Worm (Caenorhabditis elegans) whole organism, dauer: ENCODE results near the gene fkb-1.

ENCODE experiments used
- unc-62 ChIP-seq: sonication (generic microtip); optimal IDR thresholded peaks from 2 replicates; lab custom pipeline; 2017; ENCODE audit warnings: missing biosample characterization, missing genetic modification reagents, missing genetic modification characterization

The fkb-1 gene

DNA sequence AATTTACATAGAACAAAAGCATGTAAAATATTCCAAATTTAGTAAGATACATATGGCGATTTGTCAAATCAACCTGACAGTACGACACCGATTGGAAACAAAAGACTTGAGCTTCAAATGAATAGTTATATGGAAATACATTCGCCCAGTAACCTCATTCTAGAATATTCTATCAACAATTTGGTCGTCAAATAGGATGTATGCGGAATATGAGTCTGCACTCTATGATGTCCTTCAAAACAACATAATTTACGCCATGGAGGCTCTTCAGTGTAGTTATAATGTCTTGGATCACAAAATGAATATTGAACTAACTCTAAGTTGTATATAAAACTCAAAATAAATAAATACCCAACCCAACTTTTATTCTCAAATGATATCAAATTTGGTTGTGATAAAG lies 9.7 kb upstream of the fkb-1 start:
- TF ChIP-seq unc-62 (GFP tag; lab: Kevin White, UChicago), result no peak

DNA sequence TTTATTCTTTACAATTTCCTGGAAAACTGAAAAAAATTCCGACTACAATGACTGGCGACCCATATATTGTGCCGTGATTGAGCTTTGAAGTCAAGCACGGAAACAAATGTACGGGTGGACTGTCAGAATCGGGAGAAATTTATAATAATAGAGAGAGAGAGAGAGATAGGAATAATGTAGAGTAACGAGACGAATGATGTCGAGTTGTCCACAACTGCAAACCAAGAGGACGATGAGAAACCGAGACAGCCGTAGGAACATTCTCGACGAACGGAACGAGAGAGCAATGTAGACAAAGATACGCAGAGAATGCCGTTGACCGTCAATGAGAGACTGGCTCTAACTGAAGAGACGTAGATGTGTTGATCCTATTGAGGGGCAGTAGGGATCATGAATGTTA lies 8.8 kb upstream of the fkb-1 start:
- TF ChIP-seq unc-62 (GFP tag; lab: Kevin White, UChicago), result no peak

DNA sequence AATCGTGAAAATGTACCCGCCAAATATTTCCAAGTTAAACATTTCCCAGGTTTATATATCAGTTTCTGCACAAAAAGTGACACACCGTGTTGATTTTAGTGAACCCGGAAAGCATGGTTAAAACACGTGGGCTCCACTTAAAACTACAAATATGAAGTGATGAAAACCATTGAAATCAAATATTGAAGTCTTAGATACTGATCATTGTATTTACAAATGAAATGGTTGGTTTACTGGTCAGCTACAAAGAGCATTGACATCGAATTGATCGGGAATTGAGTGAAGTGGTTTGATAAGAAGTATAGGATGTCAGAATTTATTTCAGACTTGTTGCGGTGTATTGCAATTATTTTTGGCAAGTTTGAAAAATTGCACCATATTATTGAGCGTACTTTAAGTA lies 7.0 kb upstream of the fkb-1 start, which contains the start of gene hrg-5:
Gene hrg-5 (minus strand): TSS at position 17 of the 400 bp plus-strand sequence.
- TF ChIP-seq unc-62 (GFP tag; lab: Kevin White, UChicago), result no peak

DNA sequence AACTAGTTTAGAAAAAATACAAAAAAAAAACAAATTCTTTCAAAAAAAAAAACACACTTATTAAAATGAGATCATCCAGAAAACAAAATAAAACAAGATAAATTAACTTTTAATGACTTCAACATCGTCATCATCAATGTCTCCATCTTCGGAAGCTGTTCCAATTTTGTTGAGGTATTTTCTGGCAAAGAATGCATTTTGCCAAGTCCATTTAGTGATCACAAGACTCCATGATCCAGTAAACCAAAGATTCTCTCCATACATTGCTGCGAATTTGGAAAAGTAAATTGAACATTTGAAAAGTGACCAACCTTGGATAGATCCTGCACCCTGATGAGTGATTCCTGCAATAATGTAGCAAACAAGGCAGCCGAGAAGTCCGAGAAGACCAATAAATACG lies 6.3 kb upstream of the fkb-1 start:
- TF ChIP-seq unc-62 (GFP tag; lab: Kevin White, UChicago), result no peak

DNA sequence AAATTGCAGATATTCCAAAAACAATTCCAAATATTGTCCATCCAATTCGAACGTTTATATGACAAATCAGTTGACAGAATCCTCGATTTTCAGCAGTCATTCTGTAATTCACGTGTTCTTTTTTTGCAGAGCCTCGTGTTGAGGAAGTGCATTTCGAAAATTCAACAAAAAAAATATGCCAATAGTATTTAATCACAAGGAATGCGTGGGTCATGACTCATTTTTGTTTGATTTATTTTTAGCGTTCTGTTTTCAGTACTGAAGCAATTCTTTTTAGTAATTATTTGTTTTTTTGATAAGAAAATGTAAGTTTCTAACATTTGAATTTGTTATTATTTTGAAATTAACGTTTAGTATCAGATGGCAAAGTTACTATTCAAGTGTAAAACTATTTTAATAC lies 5.5 kb upstream of the fkb-1 start, which contains the start of gene hrg-4:
Gene hrg-4 (minus strand): TSS at position 101 of the 400 bp plus-strand sequence.
- no peak for TF ChIP-seq unc-62 (GFP tag; lab: Kevin White, UChicago)

DNA sequence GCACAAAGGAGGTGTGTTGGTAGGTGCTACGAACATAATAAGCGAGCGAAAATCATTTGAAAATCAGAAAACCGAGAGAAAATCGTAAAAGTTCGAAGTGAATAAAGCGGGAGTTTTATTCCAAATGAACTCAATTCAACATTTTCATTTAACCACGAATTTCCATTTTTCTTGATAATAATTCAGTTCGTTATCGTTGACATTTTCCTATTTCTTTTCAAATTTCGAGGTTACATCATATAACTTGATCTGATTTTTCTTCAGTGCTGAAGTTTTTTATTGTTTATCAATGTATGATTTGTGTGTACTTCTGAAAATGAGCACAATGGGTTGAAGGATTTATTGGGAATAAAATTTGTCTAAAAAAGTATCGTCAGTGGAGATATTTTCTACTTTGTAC lies 4.7 kb upstream of the fkb-1 start:
- TF ChIP-seq unc-62 (GFP tag; lab: Kevin White, UChicago), result no peak

ce11 chrIV:11032288-11032687 lies 4.1 kb upstream of the fkb-1 start, which contains the start of gene hrg-6:
Gene hrg-6 (plus strand): TSS chrIV:11032588.
- TF ChIP-seq unc-62 (GFP tag; lab: Kevin White, UChicago), result no peak

- no peak for TF ChIP-seq unc-62 (GFP tag; lab: Kevin White, UChicago)
Measured at ce11 chrIV:11037118-11037719, 837 bp downstream of the fkb-1 start.

DNA sequence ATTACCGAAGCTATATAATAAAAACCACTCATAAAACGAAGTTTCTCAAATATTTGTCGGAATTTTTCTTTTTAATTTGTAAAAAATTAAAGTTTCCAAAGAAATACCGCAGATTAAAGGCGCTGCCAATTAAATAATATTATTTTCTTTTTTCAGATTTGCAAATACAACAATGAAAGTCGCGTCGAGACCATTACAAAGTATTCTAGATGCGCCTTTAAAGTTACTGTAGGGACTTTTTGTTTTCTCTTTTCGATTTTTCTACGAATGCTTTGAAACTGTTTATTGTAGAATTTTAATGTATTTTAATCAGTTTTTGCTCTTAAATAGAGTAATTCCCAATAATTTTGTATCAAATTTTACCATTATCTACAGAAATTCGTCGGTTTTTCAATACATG lies 1.8 kb downstream of the fkb-1 start:
- no peak for TF ChIP-seq unc-62 (GFP tag; lab: Kevin White, UChicago)

- no peak for TF ChIP-seq unc-62 (GFP tag; lab: Kevin White, UChicago)
Measured at ce11 chrIV:11038618-11038664, 2.1 kb downstream of the fkb-1 start, which contains the start of gene kdin-1. Gene kdin-1 (plus strand): TSS chrIV:11038655.

DNA sequence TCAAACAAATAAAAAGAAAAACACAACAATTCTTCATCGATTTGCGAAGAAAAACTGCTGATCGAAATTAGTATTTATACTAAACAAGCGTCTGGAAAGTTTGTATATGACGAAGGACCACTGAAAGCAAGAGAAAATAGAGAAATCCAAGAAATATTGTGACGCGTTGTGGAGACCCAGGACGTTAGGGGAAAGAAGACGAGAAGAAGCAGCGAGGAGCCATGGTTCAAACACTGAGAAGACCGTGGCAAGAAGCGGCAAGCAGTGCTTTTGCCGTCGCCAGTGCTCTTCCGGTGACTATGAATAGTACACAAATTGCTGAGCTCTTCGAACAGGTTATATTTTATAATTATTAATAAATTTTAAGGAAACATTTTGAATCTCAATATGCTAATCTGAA lies 2.3 kb downstream of the fkb-1 start:
- TF ChIP-seq unc-62 (GFP tag; lab: Kevin White, UChicago), result no peak

DNA sequence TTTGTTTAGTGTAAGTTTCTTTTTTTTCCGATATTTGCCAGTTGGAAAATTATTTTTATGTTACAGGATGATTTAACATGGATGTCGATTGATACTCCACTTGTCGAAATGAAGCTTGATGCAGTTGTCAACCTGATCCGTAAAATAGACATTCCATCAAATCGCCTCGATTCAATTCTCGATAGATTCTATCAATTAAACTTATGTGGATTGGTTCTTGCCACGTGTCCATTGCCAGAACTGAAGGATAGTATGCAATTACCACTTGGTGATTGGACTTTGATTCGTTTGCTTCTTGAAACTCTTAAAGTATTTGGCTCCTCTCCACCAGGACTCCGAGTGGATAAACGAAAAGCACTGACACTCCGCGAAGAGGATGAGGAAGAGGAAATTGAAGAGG lies 8.0 kb downstream of the fkb-1 start:
- TF ChIP-seq unc-62 (GFP tag; lab: Kevin White, UChicago), result no peak

- no peak for TF ChIP-seq unc-62 (GFP tag; lab: Kevin White, UChicago)
Measured at ce11 chrIV:11048871-11049270, 12.5 kb downstream of the fkb-1 start, which contains the start of gene F36H1.11. Gene F36H1.11 (plus strand): TSS chrIV:11049171.

DNA sequence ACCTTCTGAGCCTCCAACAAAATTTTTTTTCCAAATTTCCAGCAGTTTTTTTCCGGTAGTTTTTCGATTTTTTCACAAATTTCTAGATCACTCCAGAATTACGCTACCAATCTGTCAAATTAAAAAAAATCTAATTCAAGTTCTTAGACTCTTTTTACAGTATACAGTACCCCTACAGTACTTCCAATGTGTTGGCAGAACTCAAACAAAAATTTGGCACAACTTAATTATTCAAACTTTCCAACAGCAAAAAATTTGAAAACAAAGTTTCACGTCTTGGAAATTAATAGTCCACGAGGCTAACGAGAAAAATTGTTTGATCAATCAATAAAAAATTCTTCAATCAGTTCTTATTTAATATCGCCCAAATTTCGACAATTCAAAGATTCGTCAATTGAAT lies 13.4 kb downstream of the fkb-1 start, which contains the start of gene F36H1.3:
Gene F36H1.3 (plus strand): TSS at position 323 of the 400 bp plus-strand sequence.
- TF ChIP-seq unc-62 (GFP tag; lab: Kevin White, UChicago), result no peak

DNA sequence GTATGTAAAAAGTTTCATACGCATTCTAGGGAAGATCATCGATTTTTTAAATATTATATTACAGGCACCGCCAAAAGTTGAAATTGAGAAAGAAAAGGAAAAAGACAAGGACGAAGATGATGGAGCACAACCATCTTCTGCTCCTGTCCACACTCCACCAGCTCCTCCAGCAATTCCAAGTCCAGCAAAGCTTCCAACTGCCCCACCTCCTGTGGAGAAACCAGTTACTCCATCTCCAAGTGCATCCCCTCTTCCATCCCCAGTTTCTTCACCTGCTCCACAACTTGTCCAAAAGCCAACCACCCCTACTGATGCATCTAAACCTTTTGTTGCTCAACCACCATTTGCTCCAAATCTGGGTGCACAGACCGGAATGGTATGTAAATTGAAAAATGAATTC lies 15.6 kb downstream of the fkb-1 start:
- no peak for TF ChIP-seq unc-62 (GFP tag; lab: Kevin White, UChicago)

DNA sequence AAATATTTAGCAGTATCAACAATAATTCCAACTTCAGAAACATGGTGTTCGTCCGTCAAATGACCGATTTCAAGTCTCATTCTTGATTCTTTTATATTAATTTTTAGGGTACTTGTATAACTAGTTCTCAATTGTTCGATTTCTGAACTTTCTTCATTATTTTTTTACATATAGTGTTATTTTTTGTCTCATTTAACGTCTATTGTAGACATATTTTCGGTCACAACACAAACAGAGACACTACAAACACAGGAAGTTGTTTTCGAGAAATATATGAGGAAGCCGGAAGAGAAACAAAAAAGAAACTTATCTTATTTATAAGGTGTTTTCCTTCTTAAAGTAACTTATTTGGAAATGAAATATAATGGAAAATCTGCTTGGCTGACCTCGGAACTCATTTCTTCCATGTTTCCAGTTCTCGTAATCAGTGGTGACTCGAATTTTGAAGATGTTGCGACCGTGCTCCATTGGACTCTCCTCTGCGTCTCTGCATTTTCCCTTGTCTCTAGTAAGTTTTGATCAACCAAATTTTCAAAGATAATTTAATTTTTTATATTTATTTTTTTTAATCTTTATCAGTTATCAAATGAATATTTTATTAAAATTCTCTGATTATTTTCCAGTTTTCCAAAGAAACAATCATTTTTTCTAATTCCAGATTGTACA lies 17.4 kb downstream of the fkb-1 start, which contains the start of the genes F36H1.12 and lin-3:
Gene F36H1.12 (minus strand): TSS at position 51 of the 666 bp plus-strand sequence.
Gene lin-3 (plus strand): TSS at position 657 of the 666 bp plus-strand sequence.
- TF ChIP-seq unc-62 (GFP tag; lab: Kevin White, UChicago), result no peak

ce11 chrIV:11062984-11063613 lies 26.7 kb downstream of the fkb-1 start:
- TF ChIP-seq unc-62 (GFP tag; lab: Kevin White, UChicago), result no peak
